2 worm cellular contexts compared by ENCODE assay signal in the genomic region with DNA sequence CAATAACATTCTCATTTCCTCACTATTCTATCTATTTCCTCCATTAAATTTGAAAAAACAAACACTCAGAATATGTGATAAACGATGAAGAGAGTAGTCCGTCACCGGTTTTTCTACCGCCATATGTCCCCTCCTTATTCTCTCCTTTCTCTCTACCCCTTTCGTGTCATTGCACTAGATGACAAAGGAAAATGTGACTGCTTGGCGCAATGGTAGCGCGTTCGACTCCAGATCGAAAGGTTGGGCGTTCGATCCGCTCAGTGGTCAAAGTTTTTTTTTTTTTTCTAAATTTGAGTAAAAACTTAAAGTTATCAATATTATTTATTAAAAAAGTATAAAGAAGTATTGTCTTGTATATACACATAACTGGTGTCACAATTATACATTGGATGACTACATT.
TF ChIP-seq lines count a peak whose summit lies in the region.

No protein-coding gene starts in this region.

TF ChIP-seq in whole organism, L4 larva, 104 proteins besides CTCF, POLR2A, EP300 and RAD21 (continued from another document):
- no peak for TF ChIP-seq nhr-6 (tag; optimal IDR thresholded peaks at IDR 0.05; lab: Kevin White, UChicago)
- TF ChIP-seq skn-1 (tag; optimal IDR thresholded peaks at IDR 0.05; lab: Kevin White, UChicago), result no peak
- peak; percentile 5 for TF ChIP-seq lir-3 (tag; optimal IDR thresholded peaks at IDR 0.05; lab: Kevin White, UChicago)
- peak; percentile 50 for TF ChIP-seq daf-19 (GFP tag; conservative IDR thresholded peaks at IDR 0.05; lab: Robert Waterston, UW)
- TF ChIP-seq attf-4 (tag; optimal IDR thresholded peaks at IDR 0.05; lab: Kevin White, UChicago), result no peak
- TF ChIP-seq duxl-1 (tag; optimal IDR thresholded peaks at IDR 0.05; lab: Kevin White, UChicago; ENCODE audit: poor library complexity), result no peak
- no peak for TF ChIP-seq daf-8 (GFP tag; IDR thresholded peaks at IDR 0.05; lab: Robert Waterston, UW)
- TF ChIP-seq madf-5 (GFP tag; IDR thresholded peaks at IDR 0.05; lab: Robert Waterston, UW), result peak; percentile 32 to 68; a peak in 2 of 4 replicates
- TF ChIP-seq unc-62 (GFP tag; optimal IDR thresholded peaks at IDR 0.05 in 1 of 2; lab: Kevin White, UChicago), result no peak
- TF ChIP-seq unc-62 (tag; optimal IDR thresholded peaks at IDR 0.05; lab: Kevin White, UChicago), result no peak
- no peak for TF ChIP-seq hlh-30 (tag; optimal IDR thresholded peaks at IDR 0.05; lab: Kevin White, UChicago; ENCODE audit: insufficient read depth)
- no peak for TF ChIP-seq egl-43 (GFP tag; IDR thresholded peaks at IDR 0.05; lab: Robert Waterston, UW)
- TF ChIP-seq dmd-6 (GFP tag; IDR thresholded peaks at IDR 0.05; lab: Robert Waterston, UW), result no peak
- TF ChIP-seq nhr-42 (GFP tag; IDR thresholded peaks at IDR 0.05; lab: Robert Waterston, UW), result 0 out of 2 replicates have a peak, but pooled peaks have one; percentile 24
- TF ChIP-seq egl-27 (tag; optimal IDR thresholded peaks at IDR 0.05; lab: Kevin White, UChicago), result no peak
- TF ChIP-seq lin-13 (GFP tag; optimal IDR thresholded peaks at IDR 0.05; lab: Kevin White, UChicago), result no peak
- no peak for TF ChIP-seq snpc-4 (tag; optimal IDR thresholded peaks at IDR 0.05; lab: Kevin White, UChicago)
- TF ChIP-seq rbr-2 (tag; optimal IDR thresholded peaks at IDR 0.05; lab: Kevin White, UChicago), result no peak
- TF ChIP-seq fkh-10 (GFP tag; optimal IDR thresholded peaks at IDR 0.05; lab: Kevin White, UChicago), result no peak
- no peak for TF ChIP-seq fos-1 (tag; optimal IDR thresholded peaks at IDR 0.05; lab: Kevin White, UChicago)
- TF ChIP-seq ctbp-1 (GFP tag; IDR thresholded peaks at IDR 0.05; lab: Robert Waterston, UW), result no peak
- no peak for TF ChIP-seq nhr-11 (tag; optimal IDR thresholded peaks at IDR 0.05; lab: Kevin White, UChicago)
- TF ChIP-seq tag-97 (GFP tag; IDR thresholded peaks at IDR 0.05; lab: Robert Waterston, UW), result no peak
- TF ChIP-seq nhr-77 (tag; optimal IDR thresholded peaks at IDR 0.05; lab: Kevin White, UChicago), result no peak
- TF ChIP-seq zfp-3 (GFP tag; conservative IDR thresholded peaks at IDR 0.05; lab: Robert Waterston, UW), result no peak
- TF ChIP-seq madf-9 (GFP tag; conservative IDR thresholded peaks at IDR 0.05; lab: Robert Waterston, UW), result no peak
- no peak for TF ChIP-seq cey-2 (tag; optimal IDR thresholded peaks at IDR 0.05; lab: Kevin White, UChicago; ENCODE audit: borderline replicate concordance, insufficient read depth)
- no peak for TF ChIP-seq zag-1 (tag; optimal IDR thresholded peaks at IDR 0.05; lab: Kevin White, UChicago)
- no peak; the same call in 1 of the 2 replicates for TF ChIP-seq vab-7 (GFP tag; IDR thresholded peaks at IDR 0.05; lab: Robert Waterston, UW)
- TF ChIP-seq F44E2.7 (GFP tag; IDR thresholded peaks at IDR 0.05; lab: Robert Waterston, UW), result 0 out of 2 replicates have a peak, but pooled peaks have one; percentile 50
- TF ChIP-seq zip-2 (tag; optimal IDR thresholded peaks at IDR 0.05; lab: Kevin White, UChicago), result no peak
- TF ChIP-seq dmd-8 (GFP tag; IDR thresholded peaks at IDR 0.05; lab: Robert Waterston, UW), result no peak
- peak; percentile 12 for TF ChIP-seq unc-130 (GFP tag; optimal IDR thresholded peaks at IDR 0.05; lab: Kevin White, UChicago)
- peak; percentile 82 for TF ChIP-seq pha-4 (GFP tag; IDR thresholded peaks at IDR 0.05; lab: Robert Waterston, UW)
- TF ChIP-seq pha-4 (tag; optimal IDR thresholded peaks at IDR 0.05; lab: Kevin White, UChicago), result no peak
- peak; percentile 95 for TF ChIP-seq aha-1 (tag; lab: Kevin White, UChicago)
- TF ChIP-seq dpl-1 (GFP tag; optimal IDR thresholded peaks at IDR 0.05; lab: Kevin White, UChicago), result no peak
- TF ChIP-seq aly-2 (tag; optimal IDR thresholded peaks at IDR 0.05; lab: Kevin White, UChicago), result no peak
- no peak for TF ChIP-seq saeg-2 (GFP tag; IDR thresholded peaks at IDR 0.05; lab: Robert Waterston, UW)
- peak in 1 of 2 experiments; percentile 49 for TF ChIP-seq daf-16 (GFP tag; optimal IDR thresholded peaks at IDR 0.05; lab: Kevin White, UChicago)
- TF ChIP-seq daf-16 (tag; optimal IDR thresholded peaks at IDR 0.05; lab: Kevin White, UChicago), result no peak

TF ChIP-seq in whole organism, late embryonic, 69 proteins besides CTCF, POLR2A, EP300 and RAD21 (continued from another document):
- TF ChIP-seq ets-4 (tag; optimal IDR thresholded peaks at IDR 0.05; lab: Kevin White, UChicago) (no peak), hlh-6 (tag; optimal IDR thresholded peaks at IDR 0.05; lab: Kevin White, UChicago) (no peak), lin-11 (tag; optimal IDR thresholded peaks at IDR 0.05; lab: Kevin White, UChicago) (peak; percentile 57), gmeb-2 (tag; optimal IDR thresholded peaks at IDR 0.05; lab: Kevin White, UChicago) (no peak), ceh-14 (tag; optimal IDR thresholded peaks at IDR 0.05; lab: Kevin White, UChicago) (peak; percentile 35), nfya-1 (tag; optimal IDR thresholded peaks at IDR 0.05; lab: Kevin White, UChicago) (peak; percentile 37), C38D4.7 (GFP tag; optimal IDR thresholded peaks at IDR 0.05; lab: Kevin White, UChicago) (peak; percentile 39), syd-9 (tag; optimal IDR thresholded peaks at IDR 0.05; lab: Kevin White, UChicago) (no peak)
